Fruit fly (Drosophila melanogaster) whole organism, embryonic: ENCODE measurements around the gene CG31677.

Experiments used
- Aef1 ChIP-seq: fragments of 200-800 bp; sonication (Bioruptor generic); IDR thresholded peaks from 3 replicates; pipeline ENCODE4 v1.3.6; 2022; ENCODE audit warnings: missing biosample characterization, missing genetic modification characterization
- BEAF-32 ChIP-seq: fragments of 200-800 bp; sonication (Bioruptor generic); optimal IDR thresholded peaks from 3 replicates; lab custom pipeline; 2017; ENCODE audit warnings: missing biosample characterization, missing genetic modification characterization, mild to moderate bottlenecking, moderate library complexity, missing genetic modification reagents
- Blimp-1 ChIP-seq: fragments of 200-800 bp; sonication (Bioruptor generic); optimal IDR thresholded peaks from 3 replicates; lab custom pipeline; 2018; ENCODE audit warnings: missing biosample characterization, missing genetic modification characterization, mild to moderate bottlenecking, moderate library complexity, missing genetic modification reagents
- CG10147 ChIP-seq: fragments of 200-800 bp; sonication (Bioruptor generic); optimal IDR thresholded peaks from 2 replicates; lab custom pipeline; 2019; ENCODE audit warnings: missing biosample characterization, mild to moderate bottlenecking, missing genetic modification characterization, moderate library complexity
- CG15514 ChIP-seq: fragments of 200-800 bp; sonication (Bioruptor generic); optimal IDR thresholded peaks from 3 replicates; lab custom pipeline; 2017; ENCODE audit warnings: missing biosample characterization, missing genetic modification characterization, mild to moderate bottlenecking, moderate library complexity, missing genetic modification reagents
- CG16813 ChIP-seq: fragments of 200-800 bp; sonication (Bioruptor generic); IDR thresholded peaks from 3 replicates; pipeline ENCODE4 v1.3.6; 2022; ENCODE audit warnings: missing biosample characterization, missing genetic modification characterization; ENCODE audit not compliant: partially characterized antibody
- CG16863 ChIP-seq: fragments of 200-800 bp; sonication (Bioruptor generic); optimal IDR thresholded peaks from 3 replicates; lab custom pipeline; 2016; ENCODE audit warnings: missing biosample characterization, missing genetic modification characterization
- CG17186 ChIP-seq: fragments of 200-800 bp; sonication (Bioruptor generic); optimal IDR thresholded peaks from 3 replicates; lab custom pipeline; 2017; ENCODE audit warnings: missing biosample characterization, missing genetic modification reagents, missing genetic modification characterization
- CG17568 ChIP-seq: fragments of 200-800 bp; sonication (Bioruptor generic); optimal IDR thresholded peaks from 2 replicates; lab custom pipeline; 2018; ENCODE audit warnings: missing biosample characterization, mild to moderate bottlenecking, missing genetic modification characterization, moderate library complexity
- CG1792 ChIP-seq: fragments of 200-800 bp; sonication (Bioruptor generic); optimal IDR thresholded peaks from 2 replicates; lab custom pipeline; 2016; ENCODE audit warnings: missing biosample characterization, missing genetic modification characterization
- CG2116 ChIP-seq: fragments of 200-800 bp; sonication (Bioruptor generic); optimal IDR thresholded peaks from 3 replicates; lab custom pipeline; 2018; ENCODE audit warnings: missing biosample characterization, mild to moderate bottlenecking, missing genetic modification characterization
- CG30403 ChIP-seq: fragments of 200-800 bp; sonication (Bioruptor generic); optimal IDR thresholded peaks from 3 replicates; lab custom pipeline; 2016; ENCODE audit warnings: missing biosample characterization, missing genetic modification characterization
- CG30431 ChIP-seq: fragments of 200-800 bp; sonication (Bioruptor generic); optimal IDR thresholded peaks from 2 replicates; lab custom pipeline; 2017; ENCODE audit warnings: missing biosample characterization, missing genetic modification characterization
- CG4617 ChIP-seq: fragments of 200-800 bp; sonication (Bioruptor generic); optimal IDR thresholded peaks from 3 replicates; lab custom pipeline; 2016; ENCODE audit warnings: missing biosample characterization, missing genetic modification characterization, borderline replicate concordance
- CG6175 ChIP-seq: fragments of 200-800 bp; sonication (Bioruptor generic); IDR thresholded peaks from 3 replicates; pipeline ENCODE4 v1.3.6; 2022; ENCODE audit warnings: missing biosample characterization, missing genetic modification characterization
- CG6254 ChIP-seq: fragments of 200-800 bp; sonication (Bioruptor generic); optimal IDR thresholded peaks from 3 replicates; lab custom pipeline; 2017; ENCODE audit warnings: mild to moderate bottlenecking, missing biosample characterization, missing genetic modification reagents, missing genetic modification characterization
- CG6765 ChIP-seq: fragments of 200-800 bp; sonication (Bioruptor generic); optimal IDR thresholded peaks from 3 replicates; lab custom pipeline; 2017; ENCODE audit warnings: missing biosample characterization, mild to moderate bottlenecking, missing genetic modification characterization
- CG8944 ChIP-seq: fragments of 200-800 bp; sonication (Bioruptor generic); optimal IDR thresholded peaks from 3 replicates; lab custom pipeline; 2016; ENCODE audit warnings: missing biosample characterization, missing genetic modification characterization
- E2f2 ChIP-seq: fragments of 200-800 bp; sonication (Bioruptor generic); IDR thresholded peaks from 2 replicates; pipeline ENCODE4 v1.3.6; 2022; ENCODE audit warnings: missing biosample characterization, missing genetic modification characterization
- Ets97D ChIP-seq: fragments of 200-800 bp; sonication (Bioruptor generic); optimal IDR thresholded peaks from 3 replicates; lab custom pipeline; 2016; ENCODE audit warnings: missing biosample characterization, missing genetic modification characterization
- Fer1 ChIP-seq: fragments of 200-800 bp; sonication (Bioruptor generic); optimal IDR thresholded peaks from 2 replicates; lab custom pipeline; 2017; ENCODE audit warnings: missing biosample characterization, mild to moderate bottlenecking, missing genetic modification characterization
- H2.0 ChIP-seq: fragments of 200-800 bp; sonication (Bioruptor generic); IDR thresholded peaks from 2 replicates; pipeline ENCODE4 v1.3.6; 2022; ENCODE audit warnings: missing biosample characterization, missing genetic modification characterization
- Hmx ChIP-seq: fragments of 200-800 bp; sonication (Bioruptor generic); optimal IDR thresholded peaks from 2 replicates; lab custom pipeline; 2016; ENCODE audit warnings: missing biosample characterization, missing genetic modification characterization
- Optix ChIP-seq: fragments of 200-800 bp; sonication (Bioruptor generic); IDR thresholded peaks from 3 replicates; pipeline ENCODE4 v1.3.6; 2022; ENCODE audit warnings: missing biosample characterization, missing genetic modification characterization
- Pdp1 ChIP-seq, 2 experiments: fragments of 200-800 bp; sonication (Bioruptor generic); optimal IDR thresholded peaks; 3 replicates each; lab custom pipeline; 2016; ENCODE audit warnings: missing biosample characterization in 2 of 2, missing genetic modification characterization in 2 of 2, mild to moderate bottlenecking in 1 of 2, moderate library complexity in 1 of 2
- Sox102F ChIP-seq: fragments of 200-800 bp; sonication (Bioruptor generic); optimal IDR thresholded peaks from 2 replicates; lab custom pipeline; 2018; ENCODE audit warnings: missing biosample characterization, mild to moderate bottlenecking, missing genetic modification characterization, moderate library complexity
- Xrp1 ChIP-seq: fragments of 200-800 bp; sonication (Bioruptor generic); IDR thresholded peaks from 2 replicates; pipeline ENCODE4 v1.3.6; 2022; ENCODE audit warnings: missing biosample characterization, missing genetic modification characterization
- ab ChIP-seq: fragments of 200-800 bp; sonication (Bioruptor generic); optimal IDR thresholded peaks from 2 replicates; lab custom pipeline; 2016; ENCODE audit warnings: missing biosample characterization, missing genetic modification characterization
- ac ChIP-seq: fragments of 200-800 bp; sonication (Bioruptor generic); optimal IDR thresholded peaks from 3 replicates; lab custom pipeline; 2017; ENCODE audit warnings: missing biosample characterization, mild to moderate bottlenecking, missing genetic modification characterization
- bowl ChIP-seq: fragments of 200-800 bp; sonication (Bioruptor generic); IDR thresholded peaks from 2 replicates; pipeline ENCODE4 v1.3.6; 2022; ENCODE audit warnings: missing biosample characterization, missing genetic modification characterization
- br ChIP-seq: fragments of >200 bp; optimal IDR thresholded peaks from 2 replicates; lab custom pipeline; 2017
- cad ChIP-seq: fragments of >200 bp; optimal IDR thresholded peaks from 2 replicates; lab custom pipeline; 2017; ENCODE audit warnings: missing biosample characterization, missing genetic modification characterization
- corto ChIP-seq: fragments of 200-800 bp; sonication (Bioruptor generic); optimal IDR thresholded peaks from 2 replicates; lab custom pipeline; 2016; ENCODE audit warnings: missing biosample characterization, mild to moderate bottlenecking, missing genetic modification characterization, moderate library complexity
- crp ChIP-seq, 2 experiments: fragments of 200-800 bp; sonication (Bioruptor generic); optimal IDR thresholded peaks; 2 replicates in 1 of 2; 3 replicates in 1 of 2; lab custom pipeline; 2017; ENCODE audit warnings: missing biosample characterization in 2 of 2, missing genetic modification characterization in 2 of 2, mild to moderate bottlenecking in 1 of 2, moderate library complexity in 1 of 2
- eve ChIP-seq, 2 experiments: fragments of >200 bp; optimal IDR thresholded peaks; 2 replicates each; lab custom pipeline; 2017; ENCODE audit warnings: missing biosample characterization in 2 of 2, missing genetic modification characterization in 2 of 2
- exex ChIP-seq: fragments of 200-800 bp; sonication (Bioruptor generic); optimal IDR thresholded peaks from 4 replicates; lab custom pipeline; 2018; ENCODE audit warnings: missing biosample characterization, mild to moderate bottlenecking, missing genetic modification characterization, moderate library complexity
- gro ChIP-seq: fragments of 200-800 bp; sonication (Bioruptor generic); optimal IDR thresholded peaks from 2 replicates; lab custom pipeline; 2016; ENCODE audit warnings: missing biosample characterization, missing genetic modification characterization
- insv ChIP-seq, 2 experiments: fragments of 200-800 bp; sonication (Bioruptor generic); optimal IDR thresholded peaks; 3 replicates each; lab custom pipeline; 2016 to 2018; ENCODE audit warnings: missing biosample characterization in 2 of 2, missing genetic modification characterization in 2 of 2
- jigr1 ChIP-seq: fragments of 200-800 bp; sonication (Bioruptor generic); IDR thresholded peaks from 3 replicates; pipeline ENCODE4 v1.3.6; 2022; ENCODE audit warnings: missing biosample characterization, missing genetic modification characterization
- mam ChIP-seq: fragments of 200-800 bp; sonication (Bioruptor generic); optimal IDR thresholded peaks from 3 replicates; lab custom pipeline; 2016; ENCODE audit warnings: missing biosample characterization, missing genetic modification characterization
- mirr ChIP-seq: fragments of 200-800 bp; sonication (Bioruptor generic); optimal IDR thresholded peaks from 3 replicates; lab custom pipeline; 2018; ENCODE audit warnings: missing biosample characterization, mild to moderate bottlenecking, missing genetic modification characterization
- nmo ChIP-seq: fragments of 200-800 bp; sonication (Bioruptor generic); optimal IDR thresholded peaks from 2 replicates; lab custom pipeline; 2018; ENCODE audit warnings: missing biosample characterization, mild to moderate bottlenecking, missing genetic modification characterization, moderate library complexity
- odd ChIP-seq: fragments of 200-800 bp; sonication (Bioruptor generic); optimal IDR thresholded peaks from 2 replicates; lab custom pipeline; 2017; ENCODE audit warnings: missing biosample characterization, mild to moderate bottlenecking, missing genetic modification characterization
- onecut ChIP-seq: fragments of 200-800 bp; sonication (Bioruptor generic); IDR thresholded peaks from 2 replicates; pipeline ENCODE4 v1.3.6; 2022; ENCODE audit warnings: missing biosample characterization, missing genetic modification characterization
- org-1 ChIP-seq: fragments of 200-800 bp; sonication (Bioruptor generic); optimal IDR thresholded peaks from 2 replicates; lab custom pipeline; 2017; ENCODE audit warnings: missing biosample characterization, missing genetic modification characterization
- ro ChIP-seq: fragments of 200-800 bp; sonication (Bioruptor generic); IDR thresholded peaks from 2 replicates; pipeline ENCODE4 v1.3.6; 2022; ENCODE audit warnings: missing biosample characterization, missing genetic modification characterization
- sd ChIP-seq: fragments of 200-800 bp; sonication (Bioruptor generic); optimal IDR thresholded peaks from 3 replicates; lab custom pipeline; 2018; ENCODE audit warnings: missing biosample characterization, mild to moderate bottlenecking, missing genetic modification characterization, moderate library complexity
- sens-2 ChIP-seq: fragments of 200-800 bp; sonication (Bioruptor generic); IDR thresholded peaks from 2 replicates; pipeline ENCODE4 v1.3.6; 2022; ENCODE audit warnings: missing biosample characterization, missing genetic modification characterization
- sob ChIP-seq: fragments of 200-800 bp; sonication (Bioruptor generic); IDR thresholded peaks from 2 replicates; pipeline ENCODE4 v1.3.6; 2022; ENCODE audit warnings: missing biosample characterization, missing genetic modification characterization
- tin ChIP-seq: fragments of 200-800 bp; sonication (Bioruptor generic); optimal IDR thresholded peaks from 3 replicates; lab custom pipeline; 2016; ENCODE audit warnings: missing biosample characterization, missing genetic modification characterization

The CG31677 gene

DNA sequence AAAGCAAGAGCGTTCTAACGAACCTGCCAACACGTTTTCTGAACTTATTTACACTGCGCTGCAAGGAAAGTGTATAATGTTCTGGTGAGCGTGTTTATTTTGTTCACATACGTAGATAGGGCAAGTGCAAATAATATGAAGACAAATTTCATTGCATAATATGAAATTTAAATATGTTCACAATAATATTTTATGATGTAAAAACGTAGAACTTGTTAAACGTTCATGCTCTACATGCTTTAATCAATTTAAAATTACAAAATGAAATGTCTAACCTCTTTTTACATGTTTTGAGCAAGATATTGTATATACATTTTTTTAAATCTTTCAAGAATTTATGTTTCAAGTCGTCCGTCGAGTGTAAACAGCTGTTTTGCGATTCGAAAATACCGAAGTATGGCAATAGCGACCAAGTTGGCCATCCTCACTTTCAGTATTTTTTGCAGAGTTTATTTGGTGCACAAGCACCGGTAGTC lies 41.4 kb upstream of the CG31677 start, which contains the start of the genes phr6-4 and CG2608 (continued):
- TF ChIP-seq ro (GFP tag; lab: Robert Waterston, UW) (0 out of 2 replicates have a peak, but pooled peaks have one; percentile 21), sens-2 (peak; percentile 30; the same call in 1 of the 2 replicates), CG30431 (peak; percentile 86), tin (GFP tag; lab: Kevin White, UChicago) (peak; percentile 92), mam (GFP tag; lab: Kevin White, UChicago) (peak; percentile 91), corto (GFP tag; lab: Kevin White, UChicago) (peak; percentile 66), nmo (peak; percentile 97), CG2116 (GFP tag; lab: Kevin White, UChicago) (peak; percentile 77), org-1 (GFP tag; lab: Kevin White, UChicago) (peak; percentile 84), CG8944 (GFP tag; lab: Kevin White, UChicago) (peak; percentile 87), CG16813 (GFP tag; lab: Robert Waterston, UW) (no peak), CG6254 (GFP tag; lab: Kevin White, UChicago) (peak; percentile 83), ac (peak; percentile 78), eve (GFP tag; optimal IDR thresholded peaks at IDR 0.05; lab: Kevin White, UChicago) (no peak), mirr (GFP tag; lab: Kevin White, UChicago) (peak; percentile 79), jigr1 (GFP tag; lab: Robert Waterston, UW) (peak; percentile 71; the same call in 1 of the 3 replicates), E2f2 (peak; percentile 81), Pdp1 (GFP tag; optimal IDR thresholded peaks at IDR 0.05; lab: Kevin White, UChicago) (peak; percentile 91 to 93), bowl (GFP tag; lab: Robert Waterston, UW) (peak; percentile 60; the same call in 1 of the 2 replicates), CG17186 (peak; percentile 44), CG6175 (GFP tag; lab: Robert Waterston, UW) (peak; percentile 68), onecut (GFP tag; lab: Robert Waterston, UW) (peak; percentile 81), Optix (peak; percentile 60; the same call in 1 of the 3 replicates), CG4617 (GFP tag; lab: Kevin White, UChicago) (peak; percentile 74), gro (GFP tag; lab: Kevin White, UChicago) (peak; percentile 90), BEAF-32 (peak; percentile 25), Ets97D (GFP tag; lab: Kevin White, UChicago) (peak; percentile 76), Xrp1 (GFP tag; lab: Robert Waterston, UW) (peak; percentile 91), CG16863 (GFP tag; lab: Kevin White, UChicago) (peak; percentile 77), CG6765 (GFP tag; lab: Kevin White, UChicago) (peak; percentile 85), Aef1 (GFP tag; lab: Robert Waterston, UW) (peak; percentile 82), Sox102F (GFP tag; lab: Kevin White, UChicago) (peak; percentile 92), odd (GFP tag; lab: Kevin White, UChicago) (peak; percentile 91), sd (no peak), cad (no peak), CG1792 (peak; percentile 78), insv (GFP tag; optimal IDR thresholded peaks at IDR 0.05; lab: Kevin White, UChicago) (peak in 1 of 2 experiments; percentile 55), ab (GFP tag; lab: Kevin White, UChicago) (peak; percentile 57), sob (GFP tag; lab: Robert Waterston, UW) (peak; percentile 70), CG30403 (GFP tag; lab: Kevin White, UChicago) (peak; percentile 97), H2.0 (GFP tag; lab: Robert Waterston, UW) (peak; percentile 73), Hmx (GFP tag; lab: Kevin White, UChicago) (peak; percentile 84), CG17568 (peak; percentile 90), Fer1 (GFP tag; lab: Kevin White, UChicago) (peak; percentile 93), CG10147 (GFP tag; lab: Kevin White, UChicago) (peak; percentile 95), exex (tag; lab: Kevin White, UChicago) (peak; percentile 68), crp (GFP tag; optimal IDR thresholded peaks at IDR 0.05; lab: Kevin White, UChicago) (peak; percentile 53 to 89), Blimp-1 (GFP tag; lab: Kevin White, UChicago) (peak; percentile 91), br (lab: Kevin White, UChicago) (no peak), CG15514 (GFP tag; lab: Kevin White, UChicago) (peak; percentile 87)
